Worm (Caenorhabditis elegans): Measurements from ENCODE around the gene str-221.
A peak's percentile ranks its signal among the peaks of the same experiment; 100 is the strongest.

- TF ChIP-seq nhr-11 (tag; optimal IDR thresholded peaks at IDR 0.05) (no peak), mdl-1 (tag; optimal IDR thresholded peaks at IDR 0.05) (no peak), nhr-76 (tag; optimal IDR thresholded peaks at IDR 0.05) (no peak), ztf-11 (tag; optimal IDR thresholded peaks at IDR 0.05) (no peak), unc-130 (tag; optimal IDR thresholded peaks at IDR 0.05) (no peak), unc-62 (GFP tag; optimal IDR thresholded peaks at IDR 0.05) (no peak), zip-4 (GFP tag; optimal IDR thresholded peaks at IDR 0.05) (peak; percentile 67), jun-1 (tag; optimal IDR thresholded peaks at IDR 0.05) (no peak), skn-1 (tag; optimal IDR thresholded peaks at IDR 0.05) (peak; percentile 40), ces-1 (GFP tag; optimal IDR thresholded peaks at IDR 0.05) (no peak), nhr-19 (GFP tag; conservative IDR thresholded peaks at IDR 0.05) (no peak)
Observed at ce11 chrV:1621494-1621893, 18.6 kb upstream of the str-221 start, which contains the start of gene nhr-117.
